Fruit fly (Drosophila melanogaster) whole organism, adult: Measurements from ENCODE around the gene PCNA2.
A peak's percentile ranks its signal among the peaks of the same experiment; 100 is the strongest.

Source experiments
- Crg-1 ChIP-seq: fragments of 200-800 bp; sonication (Bioruptor generic); optimal IDR thresholded peaks from 2 replicates; lab custom pipeline; 2016; ENCODE audit warnings: missing biosample characterization, missing genetic modification characterization
- Mnt ChIP-seq: fragments of 200-800 bp; sonication (Bioruptor generic); optimal IDR thresholded peaks from 2 replicates; lab custom pipeline; 2016; ENCODE audit warnings: missing biosample characterization, mild to moderate bottlenecking, missing genetic modification characterization
- cnc ChIP-seq, 2 experiments: fragments of >200 bp; optimal IDR thresholded peaks; 2 replicates each; lab custom pipeline; 2017
- ovo ChIP-seq: fragments of 200-800 bp; sonication (Bioruptor generic); optimal IDR thresholded peaks from 2 replicates; lab custom pipeline; 2016; ENCODE audit warnings: missing biosample characterization, missing genetic modification characterization

DNA sequence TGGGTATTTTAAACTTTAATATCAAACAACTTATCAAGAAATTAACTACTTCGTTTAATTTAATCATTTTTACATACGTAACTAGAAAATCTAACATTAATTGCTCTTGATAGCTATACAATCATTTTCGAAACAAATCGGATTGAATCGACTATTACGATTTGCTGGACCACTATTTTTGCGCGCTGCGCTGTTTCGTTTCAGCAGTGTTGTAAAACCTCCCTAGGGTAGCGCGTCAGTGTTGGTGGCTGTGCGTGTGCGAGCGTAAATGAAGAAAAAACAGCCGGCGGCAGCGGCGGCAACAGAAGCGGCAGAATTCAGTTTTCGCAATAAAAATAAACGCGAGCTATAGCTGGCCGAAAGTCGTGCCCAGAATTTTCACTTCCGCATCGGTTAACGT, 50.5 kb downstream of the PCNA2 start, which contains the start of gene CG33116:
- TF ChIP-seq cnc (optimal IDR thresholded peaks at IDR 0.05; lab: Kevin White, UChicago), result no peak
- peak; percentile 89 for TF ChIP-seq Crg-1 (GFP tag; lab: Kevin White, UChicago)
- peak; percentile 72 for TF ChIP-seq ovo (GFP tag; lab: Kevin White, UChicago)
- TF ChIP-seq Mnt (GFP tag; lab: Kevin White, UChicago), result peak; percentile 85
